Worm (Caenorhabditis elegans) whole organism, young adult: ENCODE measurements around the gene R07E5.11.
"Not testable (repeated sequence)": the region's sequence is repeated elsewhere in the genome, so short reads cannot be mapped to it uniquely, and the experiment has no call there.

ENCODE experiments used
- C17E4.6 ChIP-seq: fragments of 200-800 bp; sonication (Bioruptor generic); IDR thresholded peaks from 2 replicates; pipeline ENCODE4 v1.3.6; 2022; ENCODE audit warnings: missing genetic modification reagents, missing genetic modification characterization, missing compliant biosample characterization
- F22D6.2 ChIP-seq: sonication (generic microtip); optimal IDR thresholded peaks from 2 replicates; lab custom pipeline; 2016; ENCODE audit warnings: mild to moderate bottlenecking, missing genetic modification characterization, missing compliant biosample characterization
- F33H1.4 ChIP-seq: fragments of 200-800 bp; sonication (Bioruptor generic); IDR thresholded peaks from 2 replicates; pipeline ENCODE4 v1.3.6; 2022; ENCODE audit warnings: missing genetic modification reagents, missing genetic modification characterization, missing compliant biosample characterization
- K12H6.12 ChIP-seq: fragments of 200-800 bp; sonication (Bioruptor generic); optimal IDR thresholded peaks from 2 replicates; lab custom pipeline; 2018; ENCODE audit warnings: mild to moderate bottlenecking, missing genetic modification characterization, missing compliant biosample characterization
- Y79H2A.3 ChIP-seq: fragments of 200-800 bp; sonication (Bioruptor generic); conservative IDR thresholded peaks from 2 replicates; pipeline ENCODE4 v1.3.6; 2022; ENCODE audit warnings: missing genetic modification reagents, missing genetic modification characterization, missing compliant biosample characterization
- Y95B8A.8 ChIP-seq: fragments of 200-800 bp; sonication (Bioruptor generic); IDR thresholded peaks from 2 replicates; pipeline ENCODE4 v1.3.6; 2022; ENCODE audit warnings: missing genetic modification reagents, missing genetic modification characterization, missing compliant biosample characterization
- ZK185.1 ChIP-seq: sonication (generic microtip); optimal IDR thresholded peaks from 2 replicates; lab custom pipeline; 2016; ENCODE audit warnings: mild to moderate bottlenecking, missing genetic modification characterization, missing compliant biosample characterization; ENCODE audit not compliant: poor library complexity, severe bottlenecking
- ama-1 ChIP-seq, 3 experiments: fragments of 150-350 bp in 1 of 3; sonication (generic microtip) in 2 of 3; optimal IDR thresholded peaks; 2 replicates each; lab custom pipeline; 2014 to 2018; ENCODE audit warnings: missing biosample characterization in 2 of 3, missing genetic modification characterization in 2 of 3, missing genetic modification reagents in 2 of 3
- athp-1 ChIP-seq: sonication (generic microtip); optimal IDR thresholded peaks from 2 replicates; lab custom pipeline; 2017; ENCODE audit warnings: mild to moderate bottlenecking, missing genetic modification characterization, missing compliant biosample characterization
- attf-5 ChIP-seq: fragments of 200-800 bp; sonication (Bioruptor generic); optimal IDR thresholded peaks from 2 replicates; lab custom pipeline; 2018; ENCODE audit warnings: mild to moderate bottlenecking, missing genetic modification characterization, missing compliant biosample characterization
- cebp-1 ChIP-seq, 2 experiments: fragments of 200-800 bp in 1 of 2; sonication (Bioruptor generic) in 1 of 2; sonication (generic microtip) in 1 of 2; IDR thresholded peaks in 1 of 2; optimal IDR thresholded peaks in 1 of 2; 2 replicates each; pipeline versions ENCODE4 v1.3.6 to Lab custom; 2017 to 2022; ENCODE audit warnings: missing compliant biosample characterization in 2 of 2, missing genetic modification characterization in 2 of 2, mild to moderate bottlenecking in 1 of 2, missing genetic modification reagents in 1 of 2, moderate library complexity in 1 of 2
- cebp-2 ChIP-seq: fragments of 200-800 bp; sonication (Bioruptor generic); IDR thresholded peaks from 2 replicates; pipeline ENCODE4 v1.3.6; 2022; ENCODE audit warnings: missing genetic modification characterization, missing compliant biosample characterization
- ceh-40 ChIP-seq: fragments of 200-800 bp; sonication (Bioruptor generic); IDR thresholded peaks from 2 replicates; pipeline ENCODE4 v1.3.6; 2022; ENCODE audit warnings: missing genetic modification characterization, missing compliant biosample characterization
- dox-1 ChIP-seq: fragments of 200-800 bp; sonication (Bioruptor generic); IDR thresholded peaks from 2 replicates; pipeline ENCODE4 v1.3.6; 2022; ENCODE audit warnings: missing genetic modification reagents, missing genetic modification characterization, missing compliant biosample characterization
- egl-44 ChIP-seq: fragments of 200-800 bp; sonication (Bioruptor generic); IDR thresholded peaks from 2 replicates; pipeline ENCODE4 v1.3.6; 2022; ENCODE audit warnings: missing genetic modification reagents, missing genetic modification characterization, missing compliant biosample characterization
- lag-1 ChIP-seq: fragments of 200-800 bp; sonication (Bioruptor generic); IDR thresholded peaks from 2 replicates; pipeline ENCODE4 v1.3.6; 2022; ENCODE audit warnings: missing genetic modification reagents, missing genetic modification characterization, missing compliant biosample characterization
- lin-26 ChIP-seq: fragments of 200-800 bp; sonication (Bioruptor generic); IDR thresholded peaks from 2 replicates; pipeline ENCODE4 v1.3.6; 2022; ENCODE audit warnings: missing genetic modification reagents, missing genetic modification characterization, missing compliant biosample characterization
- lin-35 ChIP-seq, 3 experiments: fragments of 150-350 bp in 2 of 3; sonication (generic microtip) in 1 of 3; optimal IDR thresholded peaks; 2 replicates each; lab custom pipeline; 2014 to 2018; ENCODE audit warnings: missing biosample characterization in 3 of 3, missing genetic modification characterization in 3 of 3, missing genetic modification reagents in 3 of 3
- lin-40 ChIP-seq: sonication (generic microtip); optimal IDR thresholded peaks from 2 replicates; lab custom pipeline; 2016; ENCODE audit warnings: missing genetic modification characterization, mild to moderate bottlenecking, missing compliant biosample characterization, missing genotype, missing genetic modification reagents
- lin-54 ChIP-seq: fragments of 200-800 bp; sonication (Bioruptor generic); optimal IDR thresholded peaks from 2 replicates; lab custom pipeline; 2018; ENCODE audit warnings: mild to moderate bottlenecking, missing genetic modification characterization, missing compliant biosample characterization
- lsl-1 ChIP-seq: fragments of 200-800 bp; sonication (Bioruptor generic); optimal IDR thresholded peaks from 2 replicates; lab custom pipeline; 2018; ENCODE audit warnings: mild to moderate bottlenecking, missing genetic modification characterization, moderate library complexity, missing compliant biosample characterization
- madf-3 ChIP-seq: fragments of 200-800 bp; sonication (Bioruptor generic); IDR thresholded peaks from 2 replicates; pipeline ENCODE4 v1.3.6; 2022; ENCODE audit warnings: missing genetic modification reagents, missing genetic modification characterization, missing compliant biosample characterization
- madf-6 ChIP-seq: fragments of 200-800 bp; sonication (Bioruptor generic); IDR thresholded peaks from 2 replicates; pipeline ENCODE4 v1.3.6; 2022; ENCODE audit warnings: missing genetic modification reagents, missing genetic modification characterization, missing compliant biosample characterization
- madf-8 ChIP-seq: fragments of 200-800 bp; sonication (Bioruptor generic); conservative IDR thresholded peaks from 2 replicates; pipeline ENCODE4 v1.3.6; 2022; ENCODE audit warnings: missing genetic modification reagents, missing genetic modification characterization, missing compliant biosample characterization
- mel-28 ChIP-seq: sonication (generic microtip); optimal IDR thresholded peaks from 2 replicates; lab custom pipeline; 2016; ENCODE audit warnings: borderline replicate concordance, mild to moderate bottlenecking, missing genetic modification characterization, missing compliant biosample characterization
- mxl-1 ChIP-seq: sonication (generic microtip); optimal IDR thresholded peaks from 2 replicates; lab custom pipeline; 2016; ENCODE audit warnings: missing genetic modification characterization, missing compliant biosample characterization
- rec-8 ChIP-seq, 2 experiments: sonication (generic microtip); optimal IDR thresholded peaks; 2 replicates each; lab custom pipeline; 2016; ENCODE audit warnings: mild to moderate bottlenecking in 2 of 2, missing genetic modification characterization in 2 of 2, missing genetic modification reagents in 2 of 2, missing genotype in 2 of 2, missing biosample characterization in 1 of 2, missing compliant biosample characterization in 1 of 2, moderate library complexity in 1 of 2
- snpc-1.1 ChIP-seq: sonication (generic microtip); optimal IDR thresholded peaks from 2 replicates; lab custom pipeline; 2017; ENCODE audit warnings: missing genetic modification characterization, mild to moderate bottlenecking, missing compliant biosample characterization, antibody characterized with exemption, moderate library complexity, missing genotype, missing genetic modification reagents; ENCODE audit not compliant: insufficient read depth
- snpc-3.4 ChIP-seq: sonication (generic microtip); optimal IDR thresholded peaks from 2 replicates; lab custom pipeline; 2017; ENCODE audit warnings: missing genetic modification characterization, mild to moderate bottlenecking, missing compliant biosample characterization, antibody characterized with exemption, moderate library complexity, missing genotype, missing genetic modification reagents
- snpc-4 ChIP-seq, 5 experiments: fragments of 150-350 bp in 1 of 5; sonication (generic microtip) in 4 of 5; optimal IDR thresholded peaks; 2 replicates each; lab custom pipeline; 2014 to 2018; ENCODE audit warnings: missing genetic modification characterization in 5 of 5, missing biosample characterization in 3 of 5, antibody characterized with exemption in 2 of 5, mild to moderate bottlenecking in 2 of 5, missing compliant biosample characterization in 2 of 5, missing genotype in 2 of 5, moderate library complexity in 2 of 5, missing genetic modification reagents in 1 of 5
- somi-1 ChIP-seq: fragments of 200-800 bp; sonication (Bioruptor generic); optimal IDR thresholded peaks from 2 replicates; lab custom pipeline; 2018; ENCODE audit warnings: mild to moderate bottlenecking, missing genetic modification characterization, missing compliant biosample characterization
- tbp1 ChIP-seq: fragments of 200-800 bp; sonication (Bioruptor generic); optimal IDR thresholded peaks from 2 replicates; lab custom pipeline; 2018; ENCODE audit warnings: mild to moderate bottlenecking, missing genetic modification characterization, missing compliant biosample characterization
- tbx-9 ChIP-seq: sonication (generic microtip); optimal IDR thresholded peaks from 2 replicates; lab custom pipeline; 2016; ENCODE audit warnings: borderline replicate concordance, missing genetic modification characterization, inconsistent platforms, missing compliant biosample characterization
- tlf-1 ChIP-seq: fragments of 200-800 bp; sonication (Bioruptor generic); optimal IDR thresholded peaks from 2 replicates; lab custom pipeline; 2018; ENCODE audit warnings: mild to moderate bottlenecking, missing genetic modification characterization, missing compliant biosample characterization
- zim-3 ChIP-seq: sonication (generic microtip); optimal IDR thresholded peaks from 2 replicates; lab custom pipeline; 2017; ENCODE audit warnings: mild to moderate bottlenecking, missing genetic modification characterization, moderate library complexity, missing compliant biosample characterization
- ztf-26 ChIP-seq: sonication (generic microtip); optimal IDR thresholded peaks from 2 replicates; lab custom pipeline; 2017; ENCODE audit warnings: missing genetic modification characterization, missing compliant biosample characterization
- ztf-28 ChIP-seq: fragments of 200-800 bp; sonication (Bioruptor generic); IDR thresholded peaks from 2 replicates; pipeline ENCODE4 v1.3.6; 2022; ENCODE audit warnings: missing genetic modification reagents, missing genetic modification characterization, missing compliant biosample characterization
- ztf-6 ChIP-seq: fragments of 200-800 bp; sonication (Bioruptor generic); IDR thresholded peaks from 2 replicates; pipeline ENCODE4 v1.3.6; 2022; ENCODE audit warnings: missing genetic modification reagents, missing genetic modification characterization, missing compliant biosample characterization

R07E5.11 gene

DNA sequence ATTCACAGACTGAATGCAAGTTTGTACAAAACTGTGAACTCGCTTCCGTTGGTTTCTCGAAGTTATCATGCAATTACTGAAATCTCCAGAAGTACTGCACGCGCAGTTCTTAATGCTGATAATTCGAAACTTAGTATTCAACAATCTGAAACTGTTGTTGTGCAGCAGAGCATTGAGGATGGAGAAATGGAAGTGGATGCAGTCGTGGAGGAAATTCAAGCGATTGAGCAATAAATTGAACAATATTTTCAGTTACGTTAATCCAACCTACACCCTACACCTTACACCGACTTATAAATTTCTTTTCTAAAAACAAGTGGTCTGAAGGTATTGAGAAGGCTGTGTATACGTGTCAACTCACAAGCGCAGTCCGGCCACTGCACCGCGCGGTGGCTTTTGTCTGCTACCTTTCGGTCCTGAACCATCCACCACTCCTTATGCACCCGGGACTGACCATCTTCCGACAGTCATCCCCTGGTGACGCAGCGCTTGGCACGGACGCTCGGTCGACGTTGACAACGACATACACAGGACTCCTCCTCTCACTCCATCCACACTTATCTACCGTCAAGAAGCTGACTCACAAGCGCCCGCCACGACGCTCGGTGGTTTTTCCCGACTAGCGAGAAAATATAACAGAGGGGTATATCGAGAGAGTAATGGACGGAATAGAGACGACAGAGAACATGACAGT is 36.3 kb downstream of the R07E5.11 start (continued):
- TF ChIP-seq ama-1 (optimal IDR thresholded peaks at IDR 0.05; lab: Kevin White, UChicago) = not testable (repeated sequence)
- TF ChIP-seq ama-1 (GFP tag; optimal IDR thresholded peaks at IDR 0.05; lab: Kevin White, UChicago) (peak in 1 of 2 experiments; percentile 25), ztf-26 (tag; lab: Kevin White, UChicago) (peak; percentile 60), Y79H2A.3 (GFP tag; lab: Robert Waterston, UW) (0 out of 2 replicates have a peak, but pooled peaks have one; percentile 10), K12H6.12 (tag; lab: Kevin White, UChicago) (peak; percentile 88), ceh-40 (0 out of 2 replicates have a peak, but pooled peaks have one; percentile 33), C17E4.6 (peak; percentile 17; the same call in 1 of the 2 replicates), ZK185.1 (peak; percentile 78), F33H1.4 (GFP tag; lab: Robert Waterston, UW) (peak; percentile 47), lin-54 (GFP tag; lab: Kevin White, UChicago) (peak; percentile 38), lsl-1 (GFP tag; lab: Kevin White, UChicago) (peak; percentile 34), lin-40 (peak; percentile 82), cebp-2 (peak; percentile 16; the same call in 1 of the 2 replicates), zim-3 (tag; lab: Kevin White, UChicago) (peak; percentile 49)

DNA sequence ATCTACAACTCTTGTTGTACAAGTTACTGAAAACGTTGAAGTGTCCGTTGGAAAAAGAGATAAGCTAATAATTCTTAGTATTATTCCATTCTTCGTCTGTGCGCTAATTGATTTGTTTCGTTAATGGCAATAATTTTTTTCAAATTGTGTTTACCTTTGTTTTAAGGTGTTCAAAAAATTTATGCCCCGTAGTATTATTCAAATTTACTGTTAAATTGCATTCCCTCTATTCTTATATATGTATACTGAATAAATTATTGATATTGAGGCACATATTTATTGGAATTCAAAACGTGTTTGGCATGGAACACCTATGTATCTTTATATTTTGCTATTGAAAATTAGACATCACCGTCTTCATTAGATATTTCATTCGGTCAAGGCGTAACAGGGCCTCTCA is 40.2 kb downstream of the R07E5.11 start, which contains the start of gene pals-26:
Gene pals-26 (plus strand): TSS at position 301 of the 400 bp plus-strand sequence.
- TF ChIP-seq dox-1 = no peak
- TF ChIP-seq lin-26 = no peak
- TF ChIP-seq madf-3 (GFP tag; lab: Robert Waterston, UW) = no peak

DNA sequence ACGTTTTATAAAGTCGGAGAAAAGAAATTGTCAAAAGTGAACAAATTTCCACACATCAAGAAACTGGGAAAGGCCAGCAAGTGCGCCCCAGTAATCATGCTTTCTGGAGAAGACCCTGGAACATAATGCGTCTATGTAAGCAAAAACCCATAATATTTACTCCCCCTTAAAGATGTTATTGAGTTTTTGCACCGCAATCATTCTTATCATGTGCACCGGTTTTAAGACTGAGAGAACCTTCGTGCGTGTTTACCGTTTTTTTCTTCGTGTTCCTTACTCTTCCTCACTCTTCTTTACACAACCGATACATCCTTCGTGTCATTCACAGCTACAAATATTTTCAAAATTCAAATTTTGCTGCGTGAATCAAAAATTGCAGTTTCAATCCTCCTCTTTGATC is 42.1 kb downstream of the R07E5.11 start:
- TF ChIP-seq mel-28 = no peak
- TF ChIP-seq, all 124 proteins: peak for 0

- TF ChIP-seq lag-1 (no peak), snpc-3.4 (tag; lab: Kevin White, UChicago) (no peak), madf-6 (GFP tag; lab: Robert Waterston, UW) (no peak), lin-35 (GFP tag; optimal IDR thresholded peaks at IDR 0.05; lab: Kevin White, UChicago) (no peak), F22D6.2 (tag; lab: Kevin White, UChicago) (no peak), F33H1.4 (GFP tag; lab: Robert Waterston, UW) (no peak), tbx-9 (tag; lab: Kevin White, UChicago) (no peak), tlf-1 (GFP tag; lab: Kevin White, UChicago) (no peak), mxl-1 (tag; lab: Kevin White, UChicago) (no peak), snpc-1.1 (no peak), attf-5 (GFP tag; lab: Kevin White, UChicago) (no peak), ztf-6 (GFP tag; lab: Robert Waterston, UW) (no peak), athp-1 (no peak), cebp-1 (GFP tag; IDR thresholded peaks at IDR 0.05; lab: Robert Waterston, UW) (no peak), cebp-1 (tag; optimal IDR thresholded peaks at IDR 0.05; lab: Kevin White, UChicago) (no peak)
Observed at ce11 chrIII:4370585-4370984, 44.5 kb downstream of the R07E5.11 start, which contains the start of gene ckb-3. ckb-3 (plus strand) TSS chrIII:4370885.

ce11 chrIII:4369381-4369809 is 45.6 kb downstream of the R07E5.11 start:
- TF ChIP-seq ZK185.1 (peak; percentile 77), snpc-4 (tag; optimal IDR thresholded peaks at IDR 0.05; lab: Kevin White, UChicago) (peak in 2 of 4 experiments; percentile 44 to 65), egl-44 (GFP tag; lab: Robert Waterston, UW) (peak; percentile 76), C17E4.6 (peak; percentile 67; the same call in 1 of the 2 replicates), somi-1 (GFP tag; lab: Kevin White, UChicago) (peak; percentile 45), madf-8 (GFP tag; lab: Robert Waterston, UW) (peak; percentile 29; the same call in 1 of the 2 replicates), Y95B8A.8 (GFP tag; lab: Robert Waterston, UW) (0 out of 2 replicates have a peak, but pooled peaks have one; percentile 53), rec-8 (tag; optimal IDR thresholded peaks at IDR 0.05; lab: Kevin White, UChicago) (peak in 1 of 2 experiments; percentile 32), tbp1 (GFP tag; lab: Kevin White, UChicago) (peak; percentile 79), ztf-28 (0 out of 2 replicates have a peak, but pooled peaks have one; percentile 40)
- not testable (repeated sequence) for TF ChIP-seq snpc-4 (GFP tag; optimal IDR thresholded peaks at IDR 0.05; lab: Kevin White, UChicago)
